Fruit fly (Drosophila melanogaster) whole organism, prepupa: ENCODE measurements around the gene CG9674.

Experiments used
- CG10631 ChIP-seq: fragments of 200-800 bp; sonication (Bioruptor generic); optimal IDR thresholded peaks from 2 replicates; lab custom pipeline; 2016; ENCODE audit warnings: missing biosample characterization, missing genetic modification characterization
- CG11294 ChIP-seq: fragments of 200-800 bp; sonication (Bioruptor generic); IDR thresholded peaks from 2 replicates; pipeline ENCODE4 v1.3.6; 2022; ENCODE audit warnings: missing biosample characterization, missing genetic modification characterization
- CG11762 ChIP-seq: fragments of 200-800 bp; sonication (Bioruptor generic); optimal IDR thresholded peaks from 3 replicates; lab custom pipeline; 2016; ENCODE audit warnings: missing biosample characterization, missing genetic modification characterization; ENCODE audit not compliant: insufficient read depth
- CG11902 ChIP-seq: fragments of 200-800 bp; sonication (Bioruptor generic); optimal IDR thresholded peaks from 3 replicates; lab custom pipeline; 2016; ENCODE audit warnings: missing biosample characterization, missing genetic modification characterization
- CG15336 ChIP-seq: fragments of 200-800 bp; sonication (Bioruptor generic); IDR thresholded peaks from 2 replicates; pipeline ENCODE4 v1.3.6; 2022; ENCODE audit warnings: missing biosample characterization, missing genetic modification characterization
- CG1621 ChIP-seq: fragments of 200-800 bp; sonication (Bioruptor generic); optimal IDR thresholded peaks from 3 replicates; lab custom pipeline; 2018; ENCODE audit warnings: missing biosample characterization, mild to moderate bottlenecking, missing genetic modification characterization
- CG16779 ChIP-seq: fragments of 200-800 bp; sonication (Bioruptor generic); optimal IDR thresholded peaks from 3 replicates; lab custom pipeline; 2017; ENCODE audit warnings: missing biosample characterization, mild to moderate bottlenecking, missing genetic modification characterization
- CG3032 ChIP-seq: fragments of 200-800 bp; optimal IDR thresholded peaks from 2 replicates; lab custom pipeline; 2019; ENCODE audit warnings: missing biosample characterization, mild to moderate bottlenecking, missing genetic modification characterization, moderate library complexity
- CG31627 ChIP-seq: fragments of 200-800 bp; sonication (Bioruptor generic); optimal IDR thresholded peaks from 3 replicates; lab custom pipeline; 2016; ENCODE audit warnings: missing biosample characterization, missing genetic modification characterization
- CG32006 ChIP-seq: fragments of 200-800 bp; sonication (Bioruptor generic); optimal IDR thresholded peaks from 3 replicates; lab custom pipeline; 2017; ENCODE audit warnings: missing biosample characterization, mild to moderate bottlenecking, missing genetic modification characterization
- CG34406 ChIP-seq: fragments of 200-800 bp; sonication (Bioruptor generic); optimal IDR thresholded peaks from 3 replicates; lab custom pipeline; 2016; ENCODE audit warnings: missing biosample characterization, missing genetic modification characterization
- CG6163 ChIP-seq: fragments of 200-800 bp; sonication (Bioruptor generic); IDR thresholded peaks from 3 replicates; pipeline ENCODE4 v1.3.6; 2022; ENCODE audit warnings: missing biosample characterization, missing genetic modification characterization
- CG6792 ChIP-seq: fragments of 200-800 bp; sonication (Bioruptor generic); optimal IDR thresholded peaks from 3 replicates; lab custom pipeline; 2016; ENCODE audit warnings: missing biosample characterization, missing genetic modification characterization
- CG6808 ChIP-seq: fragments of 200-800 bp; sonication (Bioruptor generic); optimal IDR thresholded peaks from 3 replicates; lab custom pipeline; 2017; ENCODE audit warnings: missing biosample characterization, missing genetic modification characterization, mild to moderate bottlenecking, moderate library complexity, missing genetic modification reagents
- CG6854 ChIP-seq: fragments of 200-800 bp; sonication (Bioruptor generic); optimal IDR thresholded peaks from 2 replicates; lab custom pipeline; 2017; ENCODE audit warnings: missing biosample characterization, mild to moderate bottlenecking, missing genetic modification characterization
- CG7368 ChIP-seq: fragments of 200-800 bp; sonication (Bioruptor generic); optimal IDR thresholded peaks from 3 replicates; lab custom pipeline; 2016; ENCODE audit warnings: missing biosample characterization, missing genetic modification characterization
- CG8119 ChIP-seq: fragments of 200-800 bp; sonication (Bioruptor generic); IDR thresholded peaks from 3 replicates; pipeline ENCODE4 v1.3.6; 2022; ENCODE audit warnings: missing biosample characterization, missing genetic modification characterization
- CG8319 ChIP-seq: fragments of 200-800 bp; sonication (Bioruptor generic); optimal IDR thresholded peaks from 3 replicates; lab custom pipeline; 2016; ENCODE audit warnings: missing biosample characterization, missing genetic modification characterization
- CG8632 ChIP-seq: fragments of 200-800 bp; sonication (Bioruptor generic); optimal IDR thresholded peaks from 3 replicates; lab custom pipeline; 2016; ENCODE audit warnings: missing biosample characterization, missing genetic modification characterization
- CG9139 ChIP-seq: fragments of 200-800 bp; sonication (Bioruptor generic); optimal IDR thresholded peaks from 3 replicates; lab custom pipeline; 2017; ENCODE audit warnings: missing biosample characterization, mild to moderate bottlenecking, missing genetic modification characterization
- Eip75B ChIP-seq: fragments of 200-800 bp; sonication (Bioruptor generic); optimal IDR thresholded peaks from 3 replicates; lab custom pipeline; 2016; ENCODE audit warnings: missing biosample characterization, missing genetic modification characterization
- Eip93F ChIP-seq: fragments of 200-800 bp; sonication (Bioruptor generic); optimal IDR thresholded peaks from 2 replicates; lab custom pipeline; 2016; ENCODE audit warnings: missing biosample characterization, mild to moderate bottlenecking, missing genetic modification characterization
- Ets21C ChIP-seq: fragments of 200-800 bp; sonication (Bioruptor generic); optimal IDR thresholded peaks from 3 replicates; lab custom pipeline; 2016; ENCODE audit warnings: missing biosample characterization, missing genetic modification characterization
- Ets96B ChIP-seq: fragments of 200-800 bp; optimal IDR thresholded peaks from 2 replicates; lab custom pipeline; 2019; ENCODE audit warnings: missing biosample characterization, mild to moderate bottlenecking, missing genetic modification characterization, moderate library complexity
- Gug ChIP-seq: fragments of 200-800 bp; sonication (Bioruptor generic); IDR thresholded peaks from 2 replicates; pipeline ENCODE4 v1.3.6; 2022; ENCODE audit warnings: missing biosample characterization, missing genetic modification characterization
- Hr38 ChIP-seq: sonication (Bioruptor generic); optimal IDR thresholded peaks from 2 replicates; lab custom pipeline; 2016; ENCODE audit warnings: missing biosample characterization, missing genetic modification characterization
- Hr39 ChIP-seq: fragments of 200-800 bp; sonication (Bioruptor generic); optimal IDR thresholded peaks from 2 replicates; lab custom pipeline; 2016; ENCODE audit warnings: missing biosample characterization, missing genetic modification characterization
- Hr4 ChIP-seq: fragments of 200-800 bp; sonication (Bioruptor generic); optimal IDR thresholded peaks from 3 replicates; lab custom pipeline; 2016; ENCODE audit warnings: missing biosample characterization, missing genetic modification characterization
- Lpt ChIP-seq: fragments of 200-800 bp; sonication (Bioruptor generic); optimal IDR thresholded peaks from 3 replicates; lab custom pipeline; 2016; ENCODE audit warnings: missing biosample characterization, missing genetic modification characterization
- OdsH ChIP-seq: fragments of 200-800 bp; sonication (Bioruptor generic); optimal IDR thresholded peaks from 3 replicates; lab custom pipeline; 2016; ENCODE audit warnings: missing biosample characterization, missing genetic modification characterization
- Smox ChIP-seq: fragments of 200-800 bp; sonication (Bioruptor generic); optimal IDR thresholded peaks from 3 replicates; lab custom pipeline; 2016; ENCODE audit warnings: missing biosample characterization, missing genetic modification characterization
- Sox14 ChIP-seq: fragments of 200-800 bp; sonication (Bioruptor generic); optimal IDR thresholded peaks from 3 replicates; lab custom pipeline; 2016; ENCODE audit warnings: missing biosample characterization, missing genetic modification characterization
- Sox15 ChIP-seq: fragments of 200-800 bp; sonication (Bioruptor generic); optimal IDR thresholded peaks from 3 replicates; lab custom pipeline; 2016; ENCODE audit warnings: missing biosample characterization, missing genetic modification characterization
- achi ChIP-seq: fragments of 200-800 bp; sonication (Bioruptor generic); optimal IDR thresholded peaks from 3 replicates; lab custom pipeline; 2016; ENCODE audit warnings: missing biosample characterization, missing genetic modification characterization
- acj6 ChIP-seq: fragments of 200-800 bp; sonication (Bioruptor generic); optimal IDR thresholded peaks from 3 replicates; lab custom pipeline; 2016; ENCODE audit warnings: missing biosample characterization, missing genetic modification characterization
- cyc ChIP-seq: fragments of 200-800 bp; sonication (Bioruptor generic); optimal IDR thresholded peaks from 3 replicates; lab custom pipeline; 2016; ENCODE audit warnings: missing biosample characterization, missing genetic modification characterization
- dac ChIP-seq: fragments of 200-800 bp; sonication (Bioruptor generic); optimal IDR thresholded peaks from 2 replicates; lab custom pipeline; 2017; ENCODE audit warnings: missing biosample characterization, mild to moderate bottlenecking, missing genetic modification characterization
- dsx ChIP-seq: fragments of 200-800 bp; optimal IDR thresholded peaks from 3 replicates; lab custom pipeline; 2019; ENCODE audit warnings: missing biosample characterization, mild to moderate bottlenecking, missing genetic modification characterization, moderate library complexity; ENCODE audit not compliant: poor library complexity, severe bottlenecking
- eg ChIP-seq: fragments of 200-800 bp; sonication (Bioruptor generic); IDR thresholded peaks from 3 replicates; pipeline ENCODE4 v1.3.6; 2022; ENCODE audit warnings: missing biosample characterization, missing genetic modification characterization
- esn ChIP-seq: fragments of 200-800 bp; sonication (Bioruptor generic); optimal IDR thresholded peaks from 2 replicates; lab custom pipeline; 2016; ENCODE audit warnings: missing biosample characterization, mild to moderate bottlenecking, missing genetic modification characterization, moderate library complexity
- fd59A ChIP-seq: fragments of 200-800 bp; sonication (Bioruptor generic); optimal IDR thresholded peaks from 2 replicates; lab custom pipeline; 2017; ENCODE audit warnings: missing biosample characterization, mild to moderate bottlenecking, missing genetic modification characterization, missing genetic modification reagents
- fd85E ChIP-seq: fragments of 200-800 bp; sonication (Bioruptor generic); optimal IDR thresholded peaks from 3 replicates; lab custom pipeline; 2016; ENCODE audit warnings: missing biosample characterization, missing genetic modification characterization
- fkh ChIP-seq: fragments of 200-800 bp; sonication (Bioruptor generic); optimal IDR thresholded peaks from 3 replicates; lab custom pipeline; 2017; ENCODE audit warnings: missing biosample characterization, mild to moderate bottlenecking, missing genetic modification characterization, moderate library complexity
- lz ChIP-seq: fragments of 200-800 bp; sonication (Bioruptor generic); optimal IDR thresholded peaks from 3 replicates; lab custom pipeline; 2016; ENCODE audit warnings: missing biosample characterization, missing genetic modification characterization
- net ChIP-seq: fragments of 200-800 bp; sonication (Bioruptor generic); optimal IDR thresholded peaks from 3 replicates; lab custom pipeline; 2016; ENCODE audit warnings: missing biosample characterization, missing genetic modification characterization
- pdm3 ChIP-seq: fragments of 200-800 bp; sonication (Bioruptor generic); optimal IDR thresholded peaks from 3 replicates; lab custom pipeline; 2016; ENCODE audit warnings: missing biosample characterization, missing genetic modification characterization
- salr ChIP-seq, 2 experiments: fragments of 200-800 bp; sonication (Bioruptor generic); optimal IDR thresholded peaks; 3 replicates each; lab custom pipeline; 2016 to 2018; ENCODE audit warnings: missing biosample characterization in 2 of 2, missing genetic modification characterization in 2 of 2, mild to moderate bottlenecking in 1 of 2
- spab ChIP-seq: fragments of 200-800 bp; sonication (Bioruptor generic); optimal IDR thresholded peaks from 2 replicates; lab custom pipeline; 2017; ENCODE audit warnings: missing biosample characterization, mild to moderate bottlenecking, missing genetic modification characterization, missing genetic modification reagents
- ss ChIP-seq, 2 experiments: fragments of 200-800 bp; sonication (Bioruptor generic); optimal IDR thresholded peaks; 2 replicates in 1 of 2; 3 replicates in 1 of 2; lab custom pipeline; 2017 to 2018; ENCODE audit warnings: mild to moderate bottlenecking in 2 of 2, missing biosample characterization in 2 of 2, missing genetic modification characterization in 2 of 2, moderate library complexity in 1 of 2
- svp ChIP-seq: fragments of 200-800 bp; sonication (Bioruptor generic); peaks from one replicate; lab custom pipeline; 2016; ENCODE audit warnings: missing biosample characterization, missing genetic modification characterization
- vri ChIP-seq: fragments of 200-800 bp; sonication (Bioruptor generic); optimal IDR thresholded peaks from 3 replicates; lab custom pipeline; 2016; ENCODE audit warnings: missing biosample characterization, mild to moderate bottlenecking, missing genetic modification characterization

The CG9674 gene

DNA sequence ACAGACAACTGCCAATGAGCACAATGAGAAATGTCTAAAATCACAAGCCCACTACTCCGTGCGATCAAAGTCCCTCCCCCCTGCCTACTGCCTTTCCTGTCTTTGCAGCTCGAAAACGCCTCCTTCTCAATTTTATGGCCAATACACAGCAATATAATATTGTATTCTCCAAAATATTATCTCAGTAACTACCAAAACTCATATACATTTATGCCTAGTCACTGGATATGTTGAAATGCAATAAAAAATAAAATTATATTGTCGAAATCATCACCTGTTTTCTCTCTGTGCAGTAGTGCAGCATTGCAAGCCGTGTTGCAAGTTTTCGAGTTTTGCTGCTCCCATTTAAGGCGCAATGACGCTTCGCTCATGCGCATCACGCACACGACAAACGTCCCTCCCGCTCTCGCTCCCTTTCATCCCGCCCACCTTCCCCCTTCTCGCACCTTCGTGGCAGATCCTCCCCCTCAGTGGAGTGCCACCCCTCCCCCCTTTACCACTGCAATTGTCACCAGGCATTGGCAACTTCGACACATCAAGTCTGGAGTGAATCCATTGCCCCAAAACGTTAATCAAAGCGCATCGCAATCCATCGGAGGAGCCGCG is 48.9 kb downstream of the CG9674 start:
- TF ChIP-seq CG8319 (GFP tag; lab: Kevin White, UChicago) (peak; percentile 47), CG6792 (GFP tag; lab: Kevin White, UChicago) (peak; percentile 85), Eip93F (GFP tag; lab: Kevin White, UChicago) (peak; percentile 17), CG11294 (GFP tag; lab: Robert Waterston, UW) (peak; percentile 46), Eip75B (GFP tag; lab: Kevin White, UChicago) (peak; percentile 91), pdm3 (GFP tag; lab: Kevin White, UChicago) (peak; percentile 82), CG1621 (peak; percentile 86), Hr38 (GFP tag; lab: Kevin White, UChicago) (no peak), CG34406 (GFP tag; lab: Kevin White, UChicago) (peak; percentile 69), CG31627 (GFP tag; lab: Kevin White, UChicago) (peak; percentile 60), fd59A (peak; percentile 74), lz (GFP tag; lab: Kevin White, UChicago) (peak; percentile 73), cyc (GFP tag; lab: Kevin White, UChicago) (peak; percentile 80), CG6854 (GFP tag; lab: Kevin White, UChicago) (no peak), salr (GFP tag; optimal IDR thresholded peaks at IDR 0.05; lab: Kevin White, UChicago) (peak; percentile 70 to 71), CG7368 (GFP tag; lab: Kevin White, UChicago) (peak; percentile 68), spab (GFP tag; lab: Kevin White, UChicago) (peak; percentile 78), esn (peak; percentile 82), Ets96B (tag; lab: Kevin White, UChicago) (peak; percentile 81), CG8632 (GFP tag; lab: Kevin White, UChicago) (peak; percentile 75), CG8119 (GFP tag; lab: Robert Waterston, UW) (peak; percentile 86), Hr4 (peak; percentile 86), svp (peak; percentile 94), acj6 (GFP tag; lab: Kevin White, UChicago) (peak; percentile 73), achi (peak; percentile 79), CG3032 (tag; lab: Kevin White, UChicago) (peak; percentile 83), Sox15 (peak; percentile 61), net (GFP tag; lab: Kevin White, UChicago) (peak; percentile 63), Lpt (GFP tag; lab: Kevin White, UChicago) (peak; percentile 88), Smox (GFP tag; lab: Kevin White, UChicago) (peak; percentile 63), CG32006 (GFP tag; lab: Kevin White, UChicago) (peak; percentile 82), ss (GFP tag; optimal IDR thresholded peaks at IDR 0.05; lab: Kevin White, UChicago) (peak; percentile 93 to 96), CG9139 (GFP tag; lab: Kevin White, UChicago) (peak; percentile 89), dsx (GFP tag; lab: Kevin White, UChicago) (peak; percentile 86), CG11902 (GFP tag; lab: Kevin White, UChicago) (peak; percentile 70), Ets21C (peak; percentile 53), CG11762 (GFP tag; lab: Kevin White, UChicago) (peak; percentile 74), fkh (GFP tag; lab: Kevin White, UChicago) (no peak), CG6163 (GFP tag; lab: Robert Waterston, UW) (peak; percentile 93), CG15336 (GFP tag; lab: Robert Waterston, UW) (peak; percentile 87), fd85E (GFP tag; lab: Kevin White, UChicago) (peak; percentile 47), CG10631 (GFP tag; lab: Kevin White, UChicago) (peak; percentile 82), Gug (GFP tag; lab: Robert Waterston, UW) (peak; percentile 70), Sox14 (GFP tag; lab: Kevin White, UChicago) (peak; percentile 79), OdsH (GFP tag; lab: Kevin White, UChicago) (peak; percentile 82), CG6808 (GFP tag; lab: Kevin White, UChicago) (peak; percentile 94), CG16779 (tag; lab: Kevin White, UChicago) (peak; percentile 70), vri (GFP tag; lab: Kevin White, UChicago) (peak; percentile 30), eg (peak; percentile 83), dac (peak; percentile 65), Hr39 (GFP tag; lab: Kevin White, UChicago) (peak; percentile 68)
